Worm (Caenorhabditis elegans) whole organism, L3 larva: Measurements from ENCODE around the gene rad-23.
A peak's percentile ranks its signal among the peaks of the same experiment; 100 is the strongest.

ENCODE experiments used
- R02D3.7 ChIP-seq: fragments of 150-350 bp; optimal IDR thresholded peaks from 2 replicates; lab custom pipeline; 2014; ENCODE audit warnings: missing biosample characterization, missing genetic modification characterization
- ZK546.5 ChIP-seq: sonication (generic microtip); optimal IDR thresholded peaks from 2 replicates; lab custom pipeline; 2017; ENCODE audit warnings: missing biosample characterization, missing genetic modification characterization
- aly-2 ChIP-seq: fragments of 150-350 bp; optimal IDR thresholded peaks from 2 replicates; lab custom pipeline; 2014; ENCODE audit warnings: missing biosample characterization, missing genetic modification characterization
- ama-1 ChIP-seq: fragments of 150-350 bp; optimal IDR thresholded peaks from 2 replicates; lab custom pipeline; 2018
- ceh-16 ChIP-seq: sonication (generic microtip); optimal IDR thresholded peaks from 2 replicates; lab custom pipeline; 2017; ENCODE audit warnings: missing biosample characterization, missing genetic modification characterization
- ceh-28 ChIP-seq: fragments of 150-350 bp; optimal IDR thresholded peaks from 2 replicates; lab custom pipeline; 2014; ENCODE audit warnings: missing biosample characterization, missing genetic modification reagents, missing genetic modification characterization
- ceh-82 ChIP-seq: fragments of 150-350 bp; optimal IDR thresholded peaks from 2 replicates; lab custom pipeline; 2014; ENCODE audit warnings: missing biosample characterization, missing genetic modification characterization
- ceh-9 ChIP-seq: sonication (generic microtip); optimal IDR thresholded peaks from 2 replicates; lab custom pipeline; 2018; ENCODE audit warnings: missing biosample characterization, missing genetic modification characterization
- daf-12 ChIP-seq: fragments of 150-350 bp; optimal IDR thresholded peaks from 2 replicates; lab custom pipeline; 2014; ENCODE audit warnings: missing biosample characterization, missing genetic modification reagents, missing genetic modification characterization
- egl-27 ChIP-seq: sonication (generic microtip); optimal IDR thresholded peaks from 4 replicates; lab custom pipeline; 2017; ENCODE audit warnings: missing biosample characterization, missing genetic modification reagents, missing genetic modification characterization
- egl-5 ChIP-seq: fragments of 150-350 bp; optimal IDR thresholded peaks from 2 replicates; lab custom pipeline; 2017; ENCODE audit warnings: missing biosample characterization, missing genetic modification reagents, missing genetic modification characterization, inconsistent platforms
- elt-1 ChIP-seq: fragments of 150-350 bp; optimal IDR thresholded peaks from 2 replicates; lab custom pipeline; 2014; ENCODE audit warnings: missing biosample characterization, missing genetic modification characterization
- elt-2 ChIP-seq: sonication (generic microtip); optimal IDR thresholded peaks from 2 replicates; lab custom pipeline; 2016; ENCODE audit warnings: missing genetic modification reagents, mild to moderate bottlenecking, missing genetic modification characterization, missing compliant biosample characterization
- elt-3 ChIP-seq, 3 experiments: fragments of 150-350 bp in 1 of 3; sonication (generic microtip) in 2 of 3; optimal IDR thresholded peaks; 2 replicates in 2 of 3; 4 replicates in 1 of 3; lab custom pipeline; 2014 to 2017; ENCODE audit warnings: missing biosample characterization in 3 of 3, missing genetic modification characterization in 3 of 3
- eor-1 ChIP-seq, 2 experiments: fragments of 150-350 bp; optimal IDR thresholded peaks; 2 replicates each; lab custom pipeline; 2014 to 2018; ENCODE audit warnings: missing biosample characterization in 2 of 2, missing genetic modification characterization in 2 of 2
- fkh-10 ChIP-seq: sonication (generic microtip); optimal IDR thresholded peaks from 2 replicates; lab custom pipeline; 2017; ENCODE audit warnings: missing biosample characterization, missing genetic modification reagents, missing genetic modification characterization
- fkh-2 ChIP-seq: fragments of 150-350 bp; optimal IDR thresholded peaks from 2 replicates; lab custom pipeline; 2014; ENCODE audit warnings: missing biosample characterization, missing genetic modification reagents, missing genetic modification characterization
- fos-1 ChIP-seq: fragments of 150-350 bp; optimal IDR thresholded peaks from 2 replicates; lab custom pipeline; 2014; ENCODE audit warnings: missing biosample characterization, missing genetic modification characterization
- hmg-11 ChIP-seq: sonication (generic microtip); optimal IDR thresholded peaks from 2 replicates; lab custom pipeline; 2016; ENCODE audit warnings: missing genetic modification characterization, missing compliant biosample characterization
- jun-1 ChIP-seq: fragments of 150-350 bp; optimal IDR thresholded peaks from 2 replicates; lab custom pipeline; 2014; ENCODE audit warnings: missing biosample characterization, missing genetic modification reagents, missing genetic modification characterization
- lin-15B ChIP-seq: fragments of 150-350 bp; optimal IDR thresholded peaks from 2 replicates; lab custom pipeline; 2014; ENCODE audit warnings: missing biosample characterization, missing genetic modification characterization
- lin-39 ChIP-seq: fragments of 150-350 bp; optimal IDR thresholded peaks from 2 replicates; lab custom pipeline; 2018; ENCODE audit warnings: missing biosample characterization, missing genetic modification reagents, missing genetic modification characterization
- lsy-12 ChIP-seq: sonication (generic microtip); optimal IDR thresholded peaks from 2 replicates; lab custom pipeline; 2016; ENCODE audit warnings: mild to moderate bottlenecking, missing genetic modification characterization, missing compliant biosample characterization
- mdl-1 ChIP-seq: fragments of 150-350 bp; optimal IDR thresholded peaks from 2 replicates; lab custom pipeline; 2014; ENCODE audit warnings: missing biosample characterization, missing genetic modification characterization
- mml-1 ChIP-seq: fragments of 150-350 bp; sonication (generic microtip); optimal IDR thresholded peaks from 3 replicates; lab custom pipeline; 2014; ENCODE audit warnings: missing biosample characterization, missing genetic modification characterization
- nfya-1 ChIP-seq: sonication (generic microtip); optimal IDR thresholded peaks from 2 replicates; lab custom pipeline; 2017; ENCODE audit warnings: missing genetic modification characterization, mild to moderate bottlenecking, missing compliant biosample characterization, antibody characterized with exemption, moderate library complexity; ENCODE audit not compliant: insufficient read depth
- nhr-11 ChIP-seq: fragments of 150-350 bp; optimal IDR thresholded peaks from 2 replicates; lab custom pipeline; 2014; ENCODE audit warnings: missing biosample characterization, missing genetic modification characterization
- nhr-12 ChIP-seq: fragments of 150-350 bp; optimal IDR thresholded peaks from 2 replicates; lab custom pipeline; 2014; ENCODE audit warnings: missing biosample characterization, missing genetic modification characterization
- nhr-23 ChIP-seq: fragments of 150-350 bp; optimal IDR thresholded peaks from 2 replicates; lab custom pipeline; 2014; ENCODE audit warnings: missing biosample characterization, missing genetic modification reagents, missing genetic modification characterization
- nhr-237 ChIP-seq: fragments of 150-350 bp; optimal IDR thresholded peaks from 2 replicates; lab custom pipeline; 2014; ENCODE audit warnings: missing biosample characterization, missing genetic modification characterization
- nhr-25 ChIP-seq: sonication (generic microtip); optimal IDR thresholded peaks from 2 replicates; lab custom pipeline; 2017; ENCODE audit warnings: missing biosample characterization, missing genetic modification characterization
- nhr-28 ChIP-seq: fragments of 150-350 bp; optimal IDR thresholded peaks from 2 replicates; lab custom pipeline; 2014; ENCODE audit warnings: missing biosample characterization, missing genetic modification characterization
- nhr-43 ChIP-seq: sonication (generic microtip); optimal IDR thresholded peaks from 2 replicates; lab custom pipeline; 2016; ENCODE audit warnings: mild to moderate bottlenecking, missing genetic modification characterization, missing compliant biosample characterization; ENCODE audit not compliant: poor library complexity, severe bottlenecking
- nhr-67 ChIP-seq: fragments of 150-350 bp; optimal IDR thresholded peaks from 2 replicates; lab custom pipeline; 2014; ENCODE audit warnings: missing biosample characterization, missing genetic modification characterization
- nhr-76 ChIP-seq: fragments of 150-350 bp; sonication (generic microtip); optimal IDR thresholded peaks from 5 replicates; lab custom pipeline; 2014; ENCODE audit warnings: missing biosample characterization, missing genetic modification characterization
- nhr-77 ChIP-seq: fragments of 150-350 bp; optimal IDR thresholded peaks from 2 replicates; lab custom pipeline; 2014; ENCODE audit warnings: missing biosample characterization, missing genetic modification characterization
- pha-4 ChIP-seq: fragments of 150-350 bp; optimal IDR thresholded peaks from 2 replicates; lab custom pipeline; 2014; ENCODE audit warnings: missing biosample characterization, missing genetic modification reagents, missing genetic modification characterization
- pqm-1 ChIP-seq: fragments of 150-350 bp; optimal IDR thresholded peaks from 2 replicates; lab custom pipeline; 2017; ENCODE audit warnings: missing biosample characterization, missing genetic modification characterization, inconsistent platforms
- sea-2 ChIP-seq: fragments of 150-350 bp; sonication (generic microtip); optimal IDR thresholded peaks from 4 replicates; lab custom pipeline; 2014; ENCODE audit warnings: missing biosample characterization, missing genetic modification reagents, missing genetic modification characterization
- skn-1 ChIP-seq: fragments of 150-350 bp; optimal IDR thresholded peaks from 2 replicates; lab custom pipeline; 2014; ENCODE audit warnings: missing biosample characterization, missing genetic modification characterization
- snpc-4 ChIP-seq: fragments of 150-350 bp; optimal IDR thresholded peaks from 2 replicates; lab custom pipeline; 2014; ENCODE audit warnings: missing biosample characterization, missing genetic modification characterization
- tbx-2 ChIP-seq: sonication (generic microtip); optimal IDR thresholded peaks from 2 replicates; lab custom pipeline; 2016; ENCODE audit warnings: mild to moderate bottlenecking, missing genetic modification characterization, missing compliant biosample characterization
- unc-39 ChIP-seq: sonication (generic microtip); optimal IDR thresholded peaks from 4 replicates; lab custom pipeline; 2017; ENCODE audit warnings: missing biosample characterization, missing genetic modification characterization
- unc-62 ChIP-seq: fragments of 150-350 bp; sonication (generic microtip); optimal IDR thresholded peaks from 4 replicates; lab custom pipeline; 2014; ENCODE audit warnings: missing biosample characterization, missing genetic modification reagents, missing genetic modification characterization
- zag-1 ChIP-seq: fragments of 150-350 bp; optimal IDR thresholded peaks from 2 replicates; lab custom pipeline; 2014; ENCODE audit warnings: missing biosample characterization, missing genetic modification characterization
- ztf-11 ChIP-seq: fragments of 150-350 bp; optimal IDR thresholded peaks from 2 replicates; lab custom pipeline; 2014; ENCODE audit warnings: missing biosample characterization, missing genetic modification characterization
- ztf-4 ChIP-seq: fragments of 150-350 bp; optimal IDR thresholded peaks from 2 replicates; lab custom pipeline; 2014; ENCODE audit warnings: missing biosample characterization, missing genetic modification characterization

Gene rad-23

ce11 chrII:11634681-11635527 is 17.6 kb downstream of the rad-23 start:
- TF ChIP-seq nhr-67 (tag; lab: Kevin White, UChicago) (no peak), nhr-25 (peak; percentile 72), ama-1 (lab: Kevin White, UChicago) (peak; percentile 91), jun-1 (tag; lab: Kevin White, UChicago) (peak; percentile 86), elt-1 (no peak), nhr-43 (tag; lab: Kevin White, UChicago) (peak; percentile 9), eor-1 (tag; optimal IDR thresholded peaks at IDR 0.05; lab: Kevin White, UChicago) (no peak), ztf-11 (tag; lab: Kevin White, UChicago) (no peak), unc-39 (no peak), sea-2 (GFP tag; lab: Kevin White, UChicago) (peak; percentile 96), egl-5 (no peak), egl-27 (tag; lab: Kevin White, UChicago) (peak; percentile 40), lsy-12 (tag; lab: Kevin White, UChicago) (peak; percentile 81), ceh-9 (tag; lab: Kevin White, UChicago) (no peak), lin-15B (tag; lab: Kevin White, UChicago) (peak; percentile 72), lin-39 (peak; percentile 99), nhr-28 (tag; lab: Kevin White, UChicago) (no peak), ceh-82 (tag; lab: Kevin White, UChicago) (no peak), nhr-77 (tag; lab: Kevin White, UChicago) (no peak), hmg-11 (tag; lab: Kevin White, UChicago) (peak; percentile 87), pha-4 (tag; lab: Kevin White, UChicago) (peak; percentile 89), tbx-2 (tag; lab: Kevin White, UChicago) (peak; percentile 10), skn-1 (tag; lab: Kevin White, UChicago) (peak; percentile 49), mml-1 (tag; lab: Kevin White, UChicago) (no peak), R02D3.7 (tag; lab: Kevin White, UChicago) (peak; percentile 54), fos-1 (tag; lab: Kevin White, UChicago) (peak; percentile 50), zag-1 (tag; lab: Kevin White, UChicago) (peak; percentile 35), ceh-28 (peak; percentile 87), fkh-10 (GFP tag; lab: Kevin White, UChicago) (no peak), ceh-16 (tag; lab: Kevin White, UChicago) (no peak), nhr-12 (tag; lab: Kevin White, UChicago) (no peak), unc-62 (peak; percentile 80), elt-2 (tag; lab: Kevin White, UChicago) (peak; percentile 75), nhr-23 (peak; percentile 79), nhr-76 (tag; lab: Kevin White, UChicago) (no peak), fkh-2 (tag; lab: Kevin White, UChicago) (peak; percentile 19), ZK546.5 (tag; lab: Kevin White, UChicago) (no peak), nhr-237 (tag; lab: Kevin White, UChicago) (no peak), nhr-11 (tag; lab: Kevin White, UChicago) (peak; percentile 81), ztf-4 (tag; lab: Kevin White, UChicago) (peak; percentile 2), elt-3 (tag; optimal IDR thresholded peaks at IDR 0.05; lab: Kevin White, UChicago) (peak in 1 of 3 experiments; percentile 25), aly-2 (tag; lab: Kevin White, UChicago) (no peak), pqm-1 (peak; percentile 55), daf-12 (tag; lab: Kevin White, UChicago) (no peak), mdl-1 (no peak), nfya-1 (tag; lab: Kevin White, UChicago) (peak; percentile 89), snpc-4 (peak; percentile 46)
